Worm (Caenorhabditis elegans) whole organism, late embryonic: ENCODE data around the gene aaim-1.

Source experiments
- Y22D7AL.16 ChIP-seq: sonication (generic microtip); optimal IDR thresholded peaks from 2 replicates; lab custom pipeline; 2016; ENCODE audit warnings: missing genetic modification characterization, missing compliant biosample characterization
- ceh-22 ChIP-seq: sonication (generic microtip); optimal IDR thresholded peaks from 2 replicates; lab custom pipeline; 2017; ENCODE audit warnings: missing biosample characterization, missing genetic modification characterization
- che-1 ChIP-seq: sonication (generic microtip); optimal IDR thresholded peaks from 2 replicates; lab custom pipeline; 2016; ENCODE audit warnings: mild to moderate bottlenecking, missing genetic modification characterization, missing compliant biosample characterization
- elt-2 ChIP-seq: sonication (generic microtip); optimal IDR thresholded peaks from 2 replicates; lab custom pipeline; 2016; ENCODE audit warnings: missing genetic modification reagents, missing genetic modification characterization, missing compliant biosample characterization
- elt-4 ChIP-seq: sonication (generic microtip); optimal IDR thresholded peaks from 2 replicates; lab custom pipeline; 2016; ENCODE audit warnings: missing genetic modification characterization, missing compliant biosample characterization
- hlh-30 ChIP-seq: sonication (generic microtip); optimal IDR thresholded peaks from 2 replicates; lab custom pipeline; 2017; ENCODE audit warnings: antibody characterized with exemption, missing genetic modification characterization, missing compliant biosample characterization; ENCODE audit not compliant: insufficient read depth
- hlh-8 ChIP-seq: sonication (generic microtip); optimal IDR thresholded peaks from 2 replicates; lab custom pipeline; 2016; ENCODE audit warnings: missing genotype, missing genetic modification characterization, missing compliant biosample characterization
- nfya-1 ChIP-seq: sonication (generic microtip); optimal IDR thresholded peaks from 2 replicates; lab custom pipeline; 2017; ENCODE audit warnings: missing genetic modification characterization, mild to moderate bottlenecking, missing compliant biosample characterization, antibody characterized with exemption, moderate library complexity
- unc-55 ChIP-seq: sonication (generic microtip); optimal IDR thresholded peaks from 2 replicates; lab custom pipeline; 2017; ENCODE audit warnings: missing biosample characterization, missing genetic modification reagents, missing genetic modification characterization

DNA sequence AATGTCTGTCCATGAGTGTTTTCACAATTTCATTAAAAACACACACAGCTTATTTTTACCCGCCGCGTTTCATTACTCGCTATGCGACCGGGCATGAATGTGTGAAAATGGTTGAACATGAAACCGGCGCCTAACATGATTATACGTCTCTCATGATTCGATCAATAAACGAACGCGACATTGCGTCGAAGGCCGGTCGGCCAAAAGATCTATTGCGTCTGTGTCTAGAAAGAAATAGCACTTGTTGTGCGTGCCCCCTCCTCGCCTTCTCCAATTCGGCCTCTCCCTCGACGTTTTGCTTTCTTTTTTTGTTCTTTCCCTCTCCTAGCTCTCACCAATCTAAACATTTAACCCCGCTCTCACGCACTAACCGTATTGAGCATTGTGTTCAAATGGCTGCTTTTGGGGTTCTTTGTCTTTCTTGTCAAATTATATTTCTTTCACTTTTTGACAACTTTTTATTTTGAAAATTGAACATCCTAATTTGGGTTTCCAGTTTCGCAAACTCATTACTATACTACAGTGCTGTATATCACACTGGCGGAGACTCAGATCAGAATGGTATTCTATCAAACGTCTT, 11.1 kb downstream of the aaim-1 start:
- TF ChIP-seq unc-55 (no peak), che-1 (tag; lab: Kevin White, UChicago) (no peak), hlh-8 (no peak), nfya-1 (no peak), hlh-30 (tag; lab: Kevin White, UChicago) (no peak), elt-2 (tag; lab: Kevin White, UChicago) (no peak), Y22D7AL.16 (tag; lab: Kevin White, UChicago) (no peak), ceh-22 (no peak), elt-4 (tag; lab: Kevin White, UChicago) (no peak)
